Worm (Caenorhabditis elegans): ENCODE results near the gene F35G2.3.

F35G2.3 gene

DNA sequence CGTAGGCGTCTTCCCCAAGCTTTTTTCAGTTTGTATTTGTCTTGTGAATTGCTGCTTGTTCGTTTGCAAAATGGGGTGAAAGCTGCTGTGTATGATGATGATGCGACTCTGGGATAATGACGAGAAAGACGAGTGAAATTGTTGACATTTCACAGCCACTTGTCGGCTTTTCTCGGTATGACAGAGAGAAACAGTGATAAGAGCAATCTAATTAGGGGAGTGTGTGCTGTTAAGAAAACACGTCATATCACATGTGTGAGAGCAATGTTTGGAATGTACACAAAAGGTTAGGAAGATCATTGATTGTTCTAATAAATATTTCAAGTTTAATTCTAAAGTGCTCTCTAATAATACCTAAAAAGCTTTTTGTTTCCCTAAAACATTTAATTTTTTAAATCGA, 11.7 kb upstream of the F35G2.3 start:
- TF ChIP-seq unc-39 (tag; optimal IDR thresholded peaks at IDR 0.05) (no peak), snpc-4 (tag; optimal IDR thresholded peaks at IDR 0.05) (no peak), lin-13 (tag; optimal IDR thresholded peaks at IDR 0.05) (no peak), mls-2 (tag; optimal IDR thresholded peaks at IDR 0.05) (no peak), sptf-1 (tag; optimal IDR thresholded peaks at IDR 0.05) (no peak), bed-3 (GFP tag; optimal IDR thresholded peaks at IDR 0.05) (no peak), elt-3 (tag; optimal IDR thresholded peaks at IDR 0.05) (no peak), nhr-76 (tag; optimal IDR thresholded peaks at IDR 0.05) (no peak), unc-120 (tag; optimal IDR thresholded peaks at IDR 0.05; ENCODE audit: poor library complexity, severe bottlenecking) (no peak), flh-1 (GFP tag; optimal IDR thresholded peaks at IDR 0.05) (no peak), zip-8 (tag; optimal IDR thresholded peaks at IDR 0.05) (no peak), ham-2 (GFP tag; optimal IDR thresholded peaks at IDR 0.05) (no peak), lsy-2 (tag; optimal IDR thresholded peaks at IDR 0.05) (no peak), pha-4 (tag; optimal IDR thresholded peaks at IDR 0.05) (no peak), ceh-43 (GFP tag; optimal IDR thresholded peaks at IDR 0.05) (no peak), elt-1 (tag; optimal IDR thresholded peaks at IDR 0.05; ENCODE audit: borderline replicate concordance, insufficient read depth) (no peak), ceh-83 (GFP tag; optimal IDR thresholded peaks at IDR 0.05) (no peak), nhr-2 (tag; optimal IDR thresholded peaks at IDR 0.05) (no peak), hlh-1 (tag; optimal IDR thresholded peaks at IDR 0.05) (no peak), nhr-28 (tag; optimal IDR thresholded peaks at IDR 0.05) (no peak)

ce11 chrIV:12198816-12199215, 10.6 kb upstream of the F35G2.3 start:
- TF ChIP-seq nhr-28 (tag; optimal IDR thresholded peaks at IDR 0.05) = no peak
- TF ChIP-seq ces-1 (GFP tag; optimal IDR thresholded peaks at IDR 0.05) = no peak
- no peak for TF ChIP-seq unc-39 (tag; optimal IDR thresholded peaks at IDR 0.05)
- no peak for TF ChIP-seq ceh-83 (GFP tag; optimal IDR thresholded peaks at IDR 0.05)
- no peak for TF ChIP-seq nhr-12 (tag; optimal IDR thresholded peaks at IDR 0.05)
- no peak for TF ChIP-seq nhr-76 (tag; optimal IDR thresholded peaks at IDR 0.05)
- TF ChIP-seq lsy-2 (tag; optimal IDR thresholded peaks at IDR 0.05) = no peak
- TF ChIP-seq elt-1 (tag; optimal IDR thresholded peaks at IDR 0.05; ENCODE audit: borderline replicate concordance, insufficient read depth) = no peak
- no peak for TF ChIP-seq ceh-43 (GFP tag; optimal IDR thresholded peaks at IDR 0.05)
- TF ChIP-seq unc-120 (tag; optimal IDR thresholded peaks at IDR 0.05; ENCODE audit: poor library complexity, severe bottlenecking) = no peak
- no peak for TF ChIP-seq nhr-237 (tag; optimal IDR thresholded peaks at IDR 0.05)
- TF ChIP-seq elt-3 (tag; optimal IDR thresholded peaks at IDR 0.05) = no peak
- TF ChIP-seq bed-3 (GFP tag; optimal IDR thresholded peaks at IDR 0.05) = no peak
- TF ChIP-seq ceh-39 (tag; optimal IDR thresholded peaks at IDR 0.05) = no peak

DNA sequence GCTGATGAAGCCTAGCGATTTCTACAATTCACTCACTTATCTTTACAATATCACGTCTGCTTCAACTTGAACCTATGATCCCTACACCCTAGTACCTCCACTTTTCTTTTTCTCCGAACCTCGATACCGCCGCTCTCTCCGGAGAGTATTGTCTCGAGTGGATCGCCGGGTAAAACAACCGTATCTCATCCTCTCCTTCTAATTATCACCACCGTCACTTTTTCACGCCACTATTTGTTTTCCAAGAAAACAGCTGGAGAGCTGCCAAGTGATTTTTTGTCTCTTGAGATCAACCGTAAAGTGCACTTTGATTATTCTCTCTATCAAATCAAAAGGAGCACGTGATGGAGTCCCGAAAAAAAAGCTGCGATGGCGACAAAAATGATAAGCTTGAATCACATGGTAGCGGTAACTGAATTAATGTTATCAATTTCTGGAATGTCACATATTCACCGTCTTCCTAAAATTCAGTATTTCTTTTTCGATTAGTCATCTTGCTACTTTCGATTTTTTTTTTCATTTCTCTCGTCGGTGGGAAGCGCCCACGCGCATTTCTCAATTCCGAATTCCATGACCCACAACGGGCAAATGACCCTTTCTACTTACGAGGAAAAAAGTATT, 9.8 kb upstream of the F35G2.3 start:
- no peak for TF ChIP-seq nhr-12 (tag; optimal IDR thresholded peaks at IDR 0.05)
- no peak for TF ChIP-seq sem-2 (GFP tag; optimal IDR thresholded peaks at IDR 0.05)
- TF ChIP-seq ceh-39 (tag; optimal IDR thresholded peaks at IDR 0.05) = no peak
- TF ChIP-seq nhr-76 (tag; optimal IDR thresholded peaks at IDR 0.05) = no peak
- no peak for TF ChIP-seq flh-1 (GFP tag; optimal IDR thresholded peaks at IDR 0.05)
- TF ChIP-seq zip-8 (tag; optimal IDR thresholded peaks at IDR 0.05) = no peak
- TF ChIP-seq mab-5 (tag; optimal IDR thresholded peaks at IDR 0.05) = no peak
- TF ChIP-seq drap-1 (GFP tag; optimal IDR thresholded peaks at IDR 0.05) = no peak
- TF ChIP-seq unc-62 (GFP tag; optimal IDR thresholded peaks at IDR 0.05) = no peak
- no peak for TF ChIP-seq pha-4 (tag; optimal IDR thresholded peaks at IDR 0.05)
- TF ChIP-seq elt-1 (tag; optimal IDR thresholded peaks at IDR 0.05; ENCODE audit: borderline replicate concordance, insufficient read depth) = no peak
- no peak for TF ChIP-seq nhr-28 (tag; optimal IDR thresholded peaks at IDR 0.05)
- TF ChIP-seq mep-1 (tag; optimal IDR thresholded peaks at IDR 0.05) = no peak
- no peak for TF ChIP-seq mls-2 (tag; optimal IDR thresholded peaks at IDR 0.05)
- TF ChIP-seq ceh-83 (GFP tag; optimal IDR thresholded peaks at IDR 0.05) = no peak
- no peak for TF ChIP-seq nhr-237 (tag; optimal IDR thresholded peaks at IDR 0.05)
- TF ChIP-seq nhr-2 (tag; optimal IDR thresholded peaks at IDR 0.05) = no peak
- TF ChIP-seq M03D4.4 (tag; optimal IDR thresholded peaks at IDR 0.05) = no peak
- no peak for TF ChIP-seq tbx-8 (GFP tag; optimal IDR thresholded peaks at IDR 0.05)

DNA sequence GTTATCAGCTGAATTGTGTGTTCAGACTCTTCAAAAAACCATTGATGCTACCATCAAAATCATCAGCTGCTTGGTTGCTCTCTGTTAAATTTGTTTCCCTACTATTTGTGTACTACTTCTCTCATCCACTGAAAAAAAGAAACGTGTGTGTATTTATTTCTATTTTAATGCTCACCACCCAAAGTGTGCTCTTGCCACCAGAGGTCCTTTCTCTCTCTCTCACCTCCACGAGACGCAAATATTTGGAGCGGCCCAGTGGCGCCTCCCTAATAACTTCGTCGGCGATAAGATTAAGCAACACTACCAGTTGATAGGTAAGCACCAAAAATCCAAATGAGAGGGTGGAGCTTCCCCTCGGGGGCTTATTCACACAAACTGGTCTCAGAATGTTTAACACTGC, 8.6 kb upstream of the F35G2.3 start:
- TF ChIP-seq sptf-1 (tag; optimal IDR thresholded peaks at IDR 0.05) (no peak), ceh-83 (GFP tag; optimal IDR thresholded peaks at IDR 0.05) (no peak), bed-3 (GFP tag; optimal IDR thresholded peaks at IDR 0.05) (no peak), unc-62 (GFP tag; optimal IDR thresholded peaks at IDR 0.05) (no peak), unc-39 (tag; optimal IDR thresholded peaks at IDR 0.05) (no peak), ceh-39 (tag; optimal IDR thresholded peaks at IDR 0.05) (no peak), mab-5 (tag; optimal IDR thresholded peaks at IDR 0.05) (no peak), elt-3 (tag; optimal IDR thresholded peaks at IDR 0.05) (no peak), sem-2 (GFP tag; optimal IDR thresholded peaks at IDR 0.05) (no peak), hlh-1 (tag; optimal IDR thresholded peaks at IDR 0.05) (no peak), M03D4.4 (tag; optimal IDR thresholded peaks at IDR 0.05) (no peak), pha-4 (tag; optimal IDR thresholded peaks at IDR 0.05) (no peak), lin-32 (GFP tag; optimal IDR thresholded peaks at IDR 0.05) (no peak), drap-1 (GFP tag; optimal IDR thresholded peaks at IDR 0.05) (no peak), tbx-8 (GFP tag; optimal IDR thresholded peaks at IDR 0.05) (no peak), ces-1 (GFP tag; optimal IDR thresholded peaks at IDR 0.05) (no peak), snpc-4 (tag; optimal IDR thresholded peaks at IDR 0.05) (no peak), nhr-2 (tag; optimal IDR thresholded peaks at IDR 0.05) (no peak), cnd-1 (tag; optimal IDR thresholded peaks at IDR 0.05) (no peak), nhr-12 (tag; optimal IDR thresholded peaks at IDR 0.05) (no peak)

Measured in whole organism, mixed stage, embryonic.